Worm (Caenorhabditis elegans): ENCODE measurements around the gene mboa-3.

- TF ChIP-seq flt-1 (GFP tag; IDR thresholded peaks at IDR 0.05) (no peak), T22C8.4 (GFP tag; IDR thresholded peaks at IDR 0.05) (no peak)
These were observed 13.3 kb downstream of the mboa-3 start for ce11 chrX:5509114-5509877.
